Worm (Caenorhabditis elegans): ENCODE measurements around the gene ippk-1.

Gene ippk-1

ce11 chrII:12052924-12053323, 10.2 kb downstream of the ippk-1 start (continued):
- TF ChIP-seq nhr-25 (tag; optimal IDR thresholded peaks at IDR 0.05; ENCODE audit: borderline replicate concordance, insufficient read depth) (no peak), spr-1 (tag; optimal IDR thresholded peaks at IDR 0.05) (no peak), ceh-32 (tag; optimal IDR thresholded peaks at IDR 0.05; ENCODE audit: poor library complexity) (no peak), ZK546.5 (tag; optimal IDR thresholded peaks at IDR 0.05) (no peak), ama-1 (optimal IDR thresholded peaks at IDR 0.05) (no peak), lir-3 (tag; optimal IDR thresholded peaks at IDR 0.05) (no peak), daf-16 (GFP tag; optimal IDR thresholded peaks at IDR 0.05) (no peak), daf-16 (tag; optimal IDR thresholded peaks at IDR 0.05) (no peak), saeg-2 (GFP tag; IDR thresholded peaks at IDR 0.05) (no peak), nhr-76 (tag; optimal IDR thresholded peaks at IDR 0.05) (no peak), ceh-62 (tag; optimal IDR thresholded peaks at IDR 0.05) (no peak), nhr-48 (tag; optimal IDR thresholded peaks at IDR 0.05) (peak; percentile 52), dve-1 (tag; optimal IDR thresholded peaks at IDR 0.05; ENCODE audit: insufficient read depth) (peak; percentile 35), daf-12 (tag; optimal IDR thresholded peaks at IDR 0.05) (no peak), Y48G9A.11 (GFP tag; IDR thresholded peaks at IDR 0.05) (no peak), ceh-82 (tag; optimal IDR thresholded peaks at IDR 0.05) (no peak), lin-29 (GFP tag; IDR thresholded peaks at IDR 0.05) (no peak), madf-5 (GFP tag; IDR thresholded peaks at IDR 0.05) (no peak), jun-1 (tag; optimal IDR thresholded peaks at IDR 0.05) (no peak), zip-2 (tag; optimal IDR thresholded peaks at IDR 0.05) (no peak), nhr-6 (tag; optimal IDR thresholded peaks at IDR 0.05) (no peak), Y5F2A.4 (GFP tag; optimal IDR thresholded peaks at IDR 0.05) (no peak), lin-38 (GFP tag; IDR thresholded peaks at IDR 0.05) (no peak), nhr-10 (tag; optimal IDR thresholded peaks at IDR 0.05) (no peak), F49E8.2 (tag; optimal IDR thresholded peaks at IDR 0.05; ENCODE audit: borderline replicate concordance) (no peak), vab-7 (GFP tag; IDR thresholded peaks at IDR 0.05) (no peak), unc-39 (tag; optimal IDR thresholded peaks at IDR 0.05) (no peak), hlh-11 (tag; optimal IDR thresholded peaks at IDR 0.05) (peak; percentile 78), ztf-11 (tag; optimal IDR thresholded peaks at IDR 0.05) (no peak), nhr-237 (tag; optimal IDR thresholded peaks at IDR 0.05) (no peak), lin-15B (tag; optimal IDR thresholded peaks at IDR 0.05) (no peak), egl-43 (GFP tag; IDR thresholded peaks at IDR 0.05) (no peak), fkh-10 (GFP tag; optimal IDR thresholded peaks at IDR 0.05) (no peak), duxl-1 (tag; optimal IDR thresholded peaks at IDR 0.05; ENCODE audit: poor library complexity) (no peak), mxl-3 (GFP tag; optimal IDR thresholded peaks at IDR 0.05) (peak; percentile 41), dpl-1 (GFP tag; optimal IDR thresholded peaks at IDR 0.05) (no peak), set-16 (GFP tag; IDR thresholded peaks at IDR 0.05) (0 out of 2 replicates have a peak, but pooled peaks have one; percentile 26), tag-97 (GFP tag; IDR thresholded peaks at IDR 0.05) (no peak), aly-2 (tag; optimal IDR thresholded peaks at IDR 0.05) (no peak), zag-1 (tag; optimal IDR thresholded peaks at IDR 0.05) (no peak), sdz-12 (GFP tag; optimal IDR thresholded peaks at IDR 0.05) (no peak), spr-3 (GFP tag; optimal IDR thresholded peaks at IDR 0.05) (no peak), nhr-111 (GFP tag; optimal IDR thresholded peaks at IDR 0.05) (no peak), nhr-77 (tag; optimal IDR thresholded peaks at IDR 0.05) (no peak), madf-9 (GFP tag; conservative IDR thresholded peaks at IDR 0.05) (no peak), daf-8 (GFP tag; IDR thresholded peaks at IDR 0.05) (no peak), D1046.2 (GFP tag; IDR thresholded peaks at IDR 0.05) (no peak), lin-13 (GFP tag; optimal IDR thresholded peaks at IDR 0.05) (no peak), gei-8 (GFP tag; optimal IDR thresholded peaks at IDR 0.05) (no peak), mdl-1 (tag; optimal IDR thresholded peaks at IDR 0.05) (peak in 1 of 2 experiments; percentile 25), ZK337.2 (GFP tag; IDR thresholded peaks at IDR 0.05) (no peak), unc-130 (GFP tag; optimal IDR thresholded peaks at IDR 0.05) (no peak), R02D3.7 (tag; optimal IDR thresholded peaks at IDR 0.05) (no peak)

Measured in whole organism, L4 larva.